Fruit fly (Drosophila melanogaster): Measurements from ENCODE around the gene CG43675.

CG43675 gene

DNA sequence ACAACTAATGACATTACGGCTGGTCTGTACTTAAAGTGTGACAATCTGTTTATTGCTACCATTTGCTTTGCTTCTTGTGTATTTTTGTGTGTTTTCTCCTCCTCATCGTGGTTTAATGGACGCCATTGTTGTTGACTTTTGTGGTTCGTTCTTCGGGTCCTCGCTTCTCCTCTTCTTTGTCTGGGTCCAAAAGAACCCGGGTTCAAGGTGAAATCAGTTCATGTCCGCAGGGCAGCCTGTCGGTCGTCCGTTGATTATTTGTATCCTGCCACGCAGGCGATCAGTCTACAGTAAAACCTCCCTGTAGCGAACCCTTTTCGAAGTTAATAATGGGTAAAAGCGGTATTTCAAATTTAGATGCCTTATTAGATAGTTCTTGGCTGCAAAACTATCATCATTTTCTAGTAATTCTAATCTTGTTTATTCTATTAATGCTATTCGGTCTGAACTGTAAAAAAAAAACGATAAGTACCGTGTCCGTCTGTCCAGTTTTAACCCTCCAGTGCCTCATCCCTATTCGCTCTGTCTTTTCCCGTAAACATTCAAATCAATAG, 6.0 kb upstream of the CG43675 start:
- TF ChIP-seq CG8478 (optimal IDR thresholded peaks at IDR 0.05) (no peak), pan (optimal IDR thresholded peaks at IDR 0.05) (no peak), usp (GFP tag; optimal IDR thresholded peaks at IDR 0.05) (no peak), EcR (GFP tag; optimal IDR thresholded peaks at IDR 0.05) (no peak), Dll (optimal IDR thresholded peaks at IDR 0.05) (no peak), psq (optimal IDR thresholded peaks at IDR 0.05) (no peak)

DNA sequence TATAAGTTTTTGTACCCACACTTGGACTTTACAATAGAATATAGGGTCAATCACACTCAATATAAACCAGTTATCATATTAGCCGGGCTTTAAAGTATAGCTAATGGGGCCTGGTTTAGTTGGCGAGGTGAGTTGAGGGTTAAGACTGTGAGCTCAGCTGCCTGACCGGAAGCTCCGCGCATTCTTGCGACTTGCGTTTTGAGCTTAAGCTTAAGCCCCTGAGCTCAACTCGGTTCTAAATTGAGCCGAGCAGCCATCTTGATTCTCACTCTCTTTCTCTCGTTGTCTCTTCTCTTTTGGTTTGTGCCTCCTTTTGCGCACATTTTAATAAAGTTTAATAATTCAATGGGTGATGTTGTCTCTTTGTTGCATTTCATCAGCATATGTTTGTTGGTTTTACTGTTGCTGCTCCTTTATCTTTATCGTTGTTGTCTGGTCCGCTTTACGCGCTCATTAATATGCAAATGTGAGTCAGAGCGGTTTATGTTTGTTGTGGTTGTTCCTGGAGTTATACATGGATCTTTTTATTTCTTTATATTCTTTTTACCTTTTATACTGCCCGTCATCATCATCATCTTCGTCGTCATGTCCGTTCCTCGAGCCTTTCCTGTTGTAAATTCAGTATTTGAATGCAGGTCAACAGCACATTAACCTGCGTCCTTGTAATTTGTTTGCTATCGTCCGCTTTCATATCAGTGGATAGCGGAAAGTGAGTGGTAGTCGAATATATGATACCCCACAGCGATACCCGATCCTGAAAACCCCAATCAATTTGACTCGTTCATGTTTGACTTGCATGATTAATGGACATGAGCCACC, 4.5 kb upstream of the CG43675 start:
- no peak for TF ChIP-seq usp (GFP tag; optimal IDR thresholded peaks at IDR 0.05)
- no peak for TF ChIP-seq Dll (optimal IDR thresholded peaks at IDR 0.05)
- TF ChIP-seq psq (optimal IDR thresholded peaks at IDR 0.05) = no peak
- peak; percentile 28 for TF ChIP-seq pan (optimal IDR thresholded peaks at IDR 0.05)

DNA sequence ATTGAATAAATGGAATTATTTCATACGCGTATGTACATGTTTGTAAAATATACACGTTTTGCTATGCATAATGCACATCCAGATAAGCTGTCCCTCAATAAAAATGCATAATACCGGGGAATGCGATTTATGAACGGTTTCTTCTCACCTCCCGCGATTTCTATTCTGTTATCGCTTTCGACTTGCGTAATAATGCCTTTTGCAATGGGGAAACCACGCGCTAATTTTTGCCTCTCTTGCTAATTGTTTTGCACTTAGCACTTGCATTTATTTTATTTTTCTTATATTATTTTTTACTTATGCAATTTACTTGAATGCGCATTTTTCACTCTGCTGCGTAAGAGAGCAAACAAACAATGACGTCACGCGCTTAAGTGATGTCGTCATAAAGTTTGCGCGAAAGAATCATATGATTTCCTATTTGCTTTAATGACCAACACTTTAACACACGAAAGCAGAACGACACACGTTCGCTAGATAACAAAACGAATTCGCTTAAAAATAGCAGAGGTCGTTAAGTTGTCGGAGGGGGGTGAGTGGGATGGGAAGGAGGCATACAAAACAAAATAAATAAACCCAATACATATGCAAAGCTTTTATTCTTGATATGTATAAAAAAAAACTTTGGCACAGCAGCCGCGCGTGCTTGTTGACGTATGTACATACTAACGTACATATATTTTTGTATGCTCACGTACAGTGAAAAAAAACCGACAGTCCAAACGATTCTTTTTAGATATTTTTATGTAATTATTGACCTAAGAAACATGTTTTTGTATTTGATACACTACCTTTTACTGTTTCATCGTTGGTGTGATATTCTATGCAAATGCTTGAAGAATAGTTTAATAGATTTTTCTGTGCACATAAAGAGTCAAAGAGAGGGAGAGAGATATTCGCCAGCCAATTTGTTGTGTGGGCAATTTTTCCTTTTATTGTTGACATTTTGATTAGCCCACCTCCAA, 3.6 kb upstream of the CG43675 start:
- TF ChIP-seq CG8478 (optimal IDR thresholded peaks at IDR 0.05) = no peak
- TF ChIP-seq Dll (optimal IDR thresholded peaks at IDR 0.05) = no peak
- TF ChIP-seq pan (optimal IDR thresholded peaks at IDR 0.05) = no peak
- TF ChIP-seq EcR (GFP tag; optimal IDR thresholded peaks at IDR 0.05) = no peak
- no peak for TF ChIP-seq psq (optimal IDR thresholded peaks at IDR 0.05)
- no peak for TF ChIP-seq usp (GFP tag; optimal IDR thresholded peaks at IDR 0.05)

dm6 chr3R:9352595-9353275, 2.6 kb upstream of the CG43675 start:
- TF ChIP-seq pan (optimal IDR thresholded peaks at IDR 0.05) = no peak

DNA sequence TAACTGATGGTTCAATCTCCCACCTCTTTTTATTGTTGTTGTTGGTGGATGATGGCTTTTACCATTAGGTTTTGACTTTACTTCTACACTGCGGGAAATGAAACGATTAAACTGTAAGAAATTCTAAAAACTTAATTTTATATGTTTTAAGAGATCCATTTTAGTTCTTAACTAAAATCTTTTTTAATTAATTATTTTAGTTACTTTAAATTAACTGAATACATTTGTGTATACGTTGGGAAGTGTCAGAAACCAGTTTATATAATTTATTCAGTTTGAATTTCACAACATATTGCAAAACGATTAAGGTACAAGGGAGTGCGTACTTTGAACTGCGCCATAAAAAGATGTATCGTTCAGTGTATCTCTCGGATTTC, 2.0 kb upstream of the CG43675 start:
- TF ChIP-seq psq (optimal IDR thresholded peaks at IDR 0.05) = no peak
- TF ChIP-seq usp (GFP tag; optimal IDR thresholded peaks at IDR 0.05) = no peak

dm6 chr3R:9359393-9359792, 4.1 kb downstream of the CG43675 start:
- TF ChIP-seq Dll (optimal IDR thresholded peaks at IDR 0.05) = no peak
- TF ChIP-seq psq (optimal IDR thresholded peaks at IDR 0.05) = no peak
- TF ChIP-seq pan (optimal IDR thresholded peaks at IDR 0.05) = no peak
- no peak for TF ChIP-seq usp (GFP tag; optimal IDR thresholded peaks at IDR 0.05)
- no peak for TF ChIP-seq EcR (GFP tag; optimal IDR thresholded peaks at IDR 0.05)
- no peak for TF ChIP-seq CG8478 (optimal IDR thresholded peaks at IDR 0.05)

DNA sequence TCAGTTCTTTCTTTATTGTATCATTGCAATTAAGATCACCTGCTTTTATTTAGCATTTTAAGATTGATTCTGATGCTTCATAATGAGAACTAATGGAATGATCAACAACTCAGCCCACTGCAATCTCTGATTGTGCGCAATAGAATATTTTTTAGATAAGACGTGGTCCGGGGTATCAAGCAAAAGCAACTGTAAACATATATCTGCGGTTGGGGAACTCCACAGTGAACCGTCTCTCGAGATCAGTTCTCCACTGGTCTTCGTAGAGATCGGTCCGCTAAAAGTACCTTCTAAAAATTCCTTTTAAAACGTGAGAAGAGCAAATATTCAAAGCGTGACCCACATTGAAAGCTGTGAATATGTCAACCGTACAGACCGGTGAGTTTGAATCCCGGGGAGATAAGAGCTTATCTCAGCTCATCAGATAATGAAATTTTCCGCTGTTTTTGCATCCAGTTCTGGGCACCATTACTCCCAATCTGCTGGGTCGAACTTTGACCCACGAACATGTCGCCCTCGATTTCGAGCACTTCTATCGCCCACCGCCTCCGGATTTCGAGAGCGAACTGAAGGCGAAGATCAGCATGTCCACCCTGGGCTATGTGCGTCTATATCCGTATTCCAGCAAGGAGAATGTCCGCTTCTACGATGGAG, 7.9 kb downstream of the CG43675 start, which contains the start of gene CG18473:
TSS of gene CG18473 (plus strand) at position 240 of the 654 bp plus-strand sequence.
- TF ChIP-seq psq (optimal IDR thresholded peaks at IDR 0.05) (no peak), pan (optimal IDR thresholded peaks at IDR 0.05) (no peak)

DNA sequence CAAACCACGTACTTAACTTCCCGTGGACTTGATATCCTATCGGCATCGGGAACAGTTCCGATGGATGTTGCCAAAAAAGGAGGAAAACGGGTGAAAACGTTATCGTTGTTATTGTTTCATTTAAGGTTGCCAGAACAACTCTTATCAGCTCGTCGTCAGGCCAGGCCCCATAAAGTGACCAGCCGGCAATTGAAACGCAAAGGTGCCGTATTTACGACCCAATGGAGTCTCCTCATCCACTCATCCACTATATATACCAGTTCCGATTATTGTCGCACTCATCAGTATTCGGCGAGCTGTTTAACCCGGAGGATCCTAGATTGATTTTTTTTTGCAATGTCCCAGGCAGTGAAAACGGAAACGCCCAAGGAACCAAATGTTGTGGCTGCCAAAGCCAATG, 9.8 kb downstream of the CG43675 start, which contains the start of gene Srr:
TSS of gene Srr (plus strand) at position 278 of the 400 bp plus-strand sequence.
- no peak for TF ChIP-seq pan (optimal IDR thresholded peaks at IDR 0.05)
- no peak for TF ChIP-seq usp (GFP tag; optimal IDR thresholded peaks at IDR 0.05)
- TF ChIP-seq CG8478 (optimal IDR thresholded peaks at IDR 0.05) = no peak
- TF ChIP-seq EcR (GFP tag; optimal IDR thresholded peaks at IDR 0.05) = no peak
- no peak for TF ChIP-seq Dll (optimal IDR thresholded peaks at IDR 0.05)
- TF ChIP-seq psq (optimal IDR thresholded peaks at IDR 0.05) = no peak

DNA sequence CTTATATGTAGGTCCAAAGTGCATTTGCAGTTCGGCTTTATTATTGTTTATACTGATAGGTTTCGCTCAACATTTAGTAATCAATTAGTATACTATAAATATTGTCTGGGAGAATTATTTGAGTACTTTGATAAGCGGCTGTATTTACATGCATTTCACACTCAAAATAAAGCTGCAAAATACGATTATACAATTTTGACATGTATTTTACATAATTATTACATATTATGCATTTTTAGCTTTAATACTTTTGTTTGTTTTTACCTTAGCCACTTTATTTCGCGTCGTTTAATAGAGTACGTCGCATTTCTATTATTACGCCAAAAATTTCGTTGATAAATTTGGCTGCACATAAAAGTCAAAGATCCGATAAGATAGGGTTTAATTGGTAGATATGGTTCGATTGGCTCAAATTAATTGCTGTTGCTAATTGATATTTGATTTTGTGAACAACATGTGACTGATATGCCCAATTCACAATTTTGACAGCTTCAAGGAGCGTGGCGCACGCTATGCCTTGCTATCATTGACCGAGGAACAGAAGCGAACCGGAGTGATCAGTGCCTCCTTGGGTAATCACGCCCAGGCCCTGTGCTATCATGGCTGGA, 10.7 kb downstream of the CG43675 start:
- TF ChIP-seq Dll (optimal IDR thresholded peaks at IDR 0.05) (no peak), usp (GFP tag; optimal IDR thresholded peaks at IDR 0.05) (no peak), CG8478 (optimal IDR thresholded peaks at IDR 0.05) (no peak), EcR (GFP tag; optimal IDR thresholded peaks at IDR 0.05) (no peak), pan (optimal IDR thresholded peaks at IDR 0.05) (no peak), psq (optimal IDR thresholded peaks at IDR 0.05) (no peak)

dm6 chr3R:9370413-9370812, 15.1 kb downstream of the CG43675 start:
- TF ChIP-seq usp (GFP tag; optimal IDR thresholded peaks at IDR 0.05) (no peak), CG8478 (optimal IDR thresholded peaks at IDR 0.05) (no peak), psq (optimal IDR thresholded peaks at IDR 0.05) (no peak), Dll (optimal IDR thresholded peaks at IDR 0.05) (no peak), EcR (GFP tag; optimal IDR thresholded peaks at IDR 0.05) (no peak), pan (optimal IDR thresholded peaks at IDR 0.05) (no peak)

- TF ChIP-seq EcR (GFP tag; optimal IDR thresholded peaks at IDR 0.05) (peak in 1 of 2 experiments; percentile 3), CG8478 (optimal IDR thresholded peaks at IDR 0.05) (no peak)
Measured at dm6 chr3R:9376789-9377188, 21.5 kb downstream of the CG43675 start.

All from whole organism.